Worm (Caenorhabditis elegans): ENCODE results near the gene clec-86.
A peak's percentile ranks its signal among the peaks of the same experiment; 100 is the strongest.

clec-86 gene

ce11 chrX:7139614-7140013, at the start of gene clec-86:
TSS of gene clec-86 (plus strand) at chrX:7139875.
- TF ChIP-seq ceh-82 (tag; optimal IDR thresholded peaks at IDR 0.05) (no peak), elt-2 (tag; optimal IDR thresholded peaks at IDR 0.05) (peak; percentile 72), pqm-1 (tag; optimal IDR thresholded peaks at IDR 0.05) (peak; percentile 89)

ce11 chrX:7096349-7096748, 43.3 kb upstream of the clec-86 start, which contains the start of gene C36B7.5:
TSS of gene C36B7.5 (minus strand) at chrX:7096449.
- TF ChIP-seq zag-1 (tag; optimal IDR thresholded peaks at IDR 0.05): no peak

ce11 chrX:7099049-7099448, 40.6 kb upstream of the clec-86 start:
- TF ChIP-seq elt-3 (tag; optimal IDR thresholded peaks at IDR 0.05) (no peak), ceh-28 (tag; optimal IDR thresholded peaks at IDR 0.05) (no peak), ama-1 (optimal IDR thresholded peaks at IDR 0.05) (no peak), lin-39 (tag; optimal IDR thresholded peaks at IDR 0.05) (no peak), nhr-25 (tag; optimal IDR thresholded peaks at IDR 0.05) (no peak), ztf-4 (tag; optimal IDR thresholded peaks at IDR 0.05) (no peak), egl-27 (tag; optimal IDR thresholded peaks at IDR 0.05) (no peak), nhr-237 (tag; optimal IDR thresholded peaks at IDR 0.05) (no peak), fkh-2 (tag; optimal IDR thresholded peaks at IDR 0.05) (no peak), eor-1 (tag; optimal IDR thresholded peaks at IDR 0.05) (no peak), mdl-1 (tag; optimal IDR thresholded peaks at IDR 0.05) (no peak), nfya-1 (tag; optimal IDR thresholded peaks at IDR 0.05; ENCODE audit: insufficient read depth) (no peak), nhr-12 (tag; optimal IDR thresholded peaks at IDR 0.05) (no peak), snpc-4 (tag; optimal IDR thresholded peaks at IDR 0.05) (no peak)

ce11 chrX:7100290-7100689, 39.4 kb upstream of the clec-86 start, which contains the start of gene C36B7.6:
TSS of gene C36B7.6 (minus strand) at chrX:7100338.
- TF ChIP-seq nhr-11 (tag; optimal IDR thresholded peaks at IDR 0.05) (no peak), nhr-23 (tag; optimal IDR thresholded peaks at IDR 0.05) (peak; percentile 36), nhr-25 (tag; optimal IDR thresholded peaks at IDR 0.05) (peak; percentile 52), fkh-10 (GFP tag; optimal IDR thresholded peaks at IDR 0.05) (no peak), snpc-4 (tag; optimal IDR thresholded peaks at IDR 0.05) (peak; percentile 17), zag-1 (tag; optimal IDR thresholded peaks at IDR 0.05) (no peak), fkh-2 (tag; optimal IDR thresholded peaks at IDR 0.05) (no peak), lin-15B (tag; optimal IDR thresholded peaks at IDR 0.05) (peak; percentile 49), mdl-1 (tag; optimal IDR thresholded peaks at IDR 0.05) (no peak), nhr-67 (tag; optimal IDR thresholded peaks at IDR 0.05) (no peak), jun-1 (tag; optimal IDR thresholded peaks at IDR 0.05) (no peak), ceh-82 (tag; optimal IDR thresholded peaks at IDR 0.05) (no peak), hmg-11 (tag; optimal IDR thresholded peaks at IDR 0.05) (no peak), nhr-77 (tag; optimal IDR thresholded peaks at IDR 0.05) (no peak), nfya-1 (tag; optimal IDR thresholded peaks at IDR 0.05; ENCODE audit: insufficient read depth) (no peak), pqm-1 (tag; optimal IDR thresholded peaks at IDR 0.05) (peak; percentile 30), ztf-4 (tag; optimal IDR thresholded peaks at IDR 0.05) (no peak), nhr-28 (tag; optimal IDR thresholded peaks at IDR 0.05) (no peak), mml-1 (tag; optimal IDR thresholded peaks at IDR 0.05) (no peak), elt-2 (tag; optimal IDR thresholded peaks at IDR 0.05) (peak; percentile 36), elt-1 (tag; optimal IDR thresholded peaks at IDR 0.05) (no peak), aly-2 (tag; optimal IDR thresholded peaks at IDR 0.05) (no peak), lsy-12 (tag; optimal IDR thresholded peaks at IDR 0.05) (no peak), daf-12 (tag; optimal IDR thresholded peaks at IDR 0.05) (no peak), unc-62 (GFP tag; optimal IDR thresholded peaks at IDR 0.05) (no peak), pha-4 (tag; optimal IDR thresholded peaks at IDR 0.05) (no peak)

ce11 chrX:7101477-7101876, 38.2 kb upstream of the clec-86 start, which contains the start of gene C36B7.3:
TSS of gene C36B7.3 (plus strand) at chrX:7101777.
- TF ChIP-seq ZK546.5 (tag; optimal IDR thresholded peaks at IDR 0.05) (no peak), egl-27 (tag; optimal IDR thresholded peaks at IDR 0.05) (no peak), ceh-28 (tag; optimal IDR thresholded peaks at IDR 0.05) (no peak), nhr-76 (tag; optimal IDR thresholded peaks at IDR 0.05) (no peak), lin-39 (tag; optimal IDR thresholded peaks at IDR 0.05) (no peak), ceh-9 (tag; optimal IDR thresholded peaks at IDR 0.05) (no peak), tbx-2 (tag; optimal IDR thresholded peaks at IDR 0.05) (no peak), nhr-43 (tag; optimal IDR thresholded peaks at IDR 0.05; ENCODE audit: poor library complexity, severe bottlenecking) (no peak)
